Worm (Caenorhabditis elegans) whole organism, L3 larva: ENCODE results near the gene Y43B11AR.1.

ENCODE experiments used
- lin-39 ChIP-seq: fragments of 150-350 bp; optimal IDR thresholded peaks from 2 replicates; lab custom pipeline; 2018; ENCODE audit warnings: missing biosample characterization, missing genetic modification reagents, missing genetic modification characterization
- snpc-4 ChIP-seq: fragments of 150-350 bp; optimal IDR thresholded peaks from 2 replicates; lab custom pipeline; 2014; ENCODE audit warnings: missing biosample characterization, missing genetic modification characterization

- TF ChIP-seq lin-39 (tag; lab: Kevin White, UChicago) (no peak), snpc-4 (tag; lab: Kevin White, UChicago) (no peak)
Observed at ce11 chrIV:7072110-7072509, 9.2 kb upstream of the Y43B11AR.1 start, which contains the start of gene srg-48.
